Fruit fly (Drosophila melanogaster): ENCODE results near the gene CG18302.

CG18302 gene

DNA sequence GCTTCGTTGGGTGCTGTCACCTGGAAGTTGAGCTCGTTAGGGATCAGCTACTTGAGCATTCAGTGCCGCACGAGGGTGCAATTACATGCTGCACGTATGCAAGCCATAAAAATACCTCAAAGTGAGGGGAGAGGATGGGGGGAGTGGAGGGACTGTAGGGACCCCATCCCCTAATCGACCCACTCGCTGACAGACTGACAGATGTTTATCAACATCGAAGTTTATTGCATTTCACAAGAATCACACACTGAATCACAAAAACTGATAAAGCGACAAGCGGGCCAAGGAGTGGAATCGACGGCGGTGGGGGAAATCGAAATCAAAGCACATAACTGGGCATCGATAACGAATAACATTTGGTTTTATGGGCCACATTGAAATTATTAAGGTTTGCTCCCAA, 20.6 kb downstream of the CG18302 start:
- no peak for TF ChIP-seq GATAd (GFP tag; optimal IDR thresholded peaks at IDR 0.05)

DNA sequence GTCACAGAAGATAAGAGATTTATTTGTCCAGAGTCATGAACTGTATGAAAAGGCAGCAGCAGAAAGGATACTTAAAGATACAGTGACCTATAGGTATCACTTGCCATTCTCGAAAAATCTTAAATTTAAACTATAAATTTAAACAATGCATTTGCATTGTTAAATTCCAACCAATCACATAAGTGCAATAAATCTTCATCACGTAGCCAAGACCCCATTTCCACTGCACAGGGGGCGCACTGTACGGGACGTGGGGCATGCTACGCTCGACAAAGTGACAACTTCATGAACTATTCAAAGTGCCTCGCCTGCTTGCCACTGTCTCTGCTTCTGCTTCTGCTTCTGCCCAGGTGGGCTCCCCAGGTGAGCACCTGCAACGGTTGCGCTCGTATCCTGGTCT, 21.1 kb downstream of the CG18302 start:
- TF ChIP-seq Jra (GFP tag; optimal IDR thresholded peaks at IDR 0.05) (no peak), dl (GFP tag; optimal IDR thresholded peaks at IDR 0.05; ENCODE audit: insufficient read depth in 1 of 2, partially characterized antibody in 2 of 2) (no peak), lola (GFP tag; optimal IDR thresholded peaks at IDR 0.05) (no peak), Abd-B (GFP tag; optimal IDR thresholded peaks at IDR 0.05) (no peak), Dif (GFP tag; optimal IDR thresholded peaks at IDR 0.05; ENCODE audit: partially characterized antibody) (no peak), woc (GFP tag; optimal IDR thresholded peaks at IDR 0.05) (no peak), Hr83 (GFP tag; optimal IDR thresholded peaks at IDR 0.05; ENCODE audit: poor library complexity, severe bottlenecking) (no peak), sv (GFP tag; optimal IDR thresholded peaks at IDR 0.05) (no peak), rgr (GFP tag; optimal IDR thresholded peaks at IDR 0.05) (no peak), brk (GFP tag; optimal IDR thresholded peaks at IDR 0.05) (no peak), N (GFP tag; optimal IDR thresholded peaks at IDR 0.05) (no peak)

DNA sequence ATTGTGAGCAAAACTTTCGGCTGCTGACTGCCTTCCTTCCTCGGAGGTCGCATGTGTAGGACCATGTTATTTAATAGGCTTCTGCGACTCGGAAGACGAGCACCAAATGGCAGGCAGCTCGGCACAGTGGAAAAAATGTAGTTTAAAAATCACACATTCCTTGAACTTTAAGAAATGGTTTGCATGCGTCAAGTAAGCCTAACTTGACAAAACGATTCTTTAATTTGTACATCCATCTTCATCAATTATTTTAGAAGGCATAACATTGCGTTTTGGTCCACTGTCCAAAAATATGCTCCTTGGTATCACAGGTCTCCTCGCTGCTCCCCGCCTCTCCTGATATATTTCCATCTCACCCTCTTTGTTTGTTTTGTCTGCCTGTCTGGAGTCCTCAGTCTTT, 31.6 kb downstream of the CG18302 start:
- TF ChIP-seq foxo (GFP tag; optimal IDR thresholded peaks at IDR 0.05) (peak in 1 of 2 experiments; percentile 15), rgr (GFP tag; optimal IDR thresholded peaks at IDR 0.05) (peak; percentile 28), ey (GFP tag; optimal IDR thresholded peaks at IDR 0.05) (peak; percentile 20), sage (GFP tag; optimal IDR thresholded peaks at IDR 0.05) (no peak), br (GFP tag; optimal IDR thresholded peaks at IDR 0.05) (no peak), fru (GFP tag; optimal IDR thresholded peaks at IDR 0.05) (peak; percentile 47), woc (GFP tag; optimal IDR thresholded peaks at IDR 0.05) (no peak), N (GFP tag; optimal IDR thresholded peaks at IDR 0.05) (no peak), Hr83 (GFP tag; optimal IDR thresholded peaks at IDR 0.05; ENCODE audit: poor library complexity, severe bottlenecking) (no peak), HLH106 (tag; optimal IDR thresholded peaks at IDR 0.05) (peak; percentile 2), h (GFP tag; optimal IDR thresholded peaks at IDR 0.05) (peak; percentile 34), pan (optimal IDR thresholded peaks at IDR 0.05) (no peak), OdsH (GFP tag; optimal IDR thresholded peaks at IDR 0.05) (peak; percentile 10)

DNA sequence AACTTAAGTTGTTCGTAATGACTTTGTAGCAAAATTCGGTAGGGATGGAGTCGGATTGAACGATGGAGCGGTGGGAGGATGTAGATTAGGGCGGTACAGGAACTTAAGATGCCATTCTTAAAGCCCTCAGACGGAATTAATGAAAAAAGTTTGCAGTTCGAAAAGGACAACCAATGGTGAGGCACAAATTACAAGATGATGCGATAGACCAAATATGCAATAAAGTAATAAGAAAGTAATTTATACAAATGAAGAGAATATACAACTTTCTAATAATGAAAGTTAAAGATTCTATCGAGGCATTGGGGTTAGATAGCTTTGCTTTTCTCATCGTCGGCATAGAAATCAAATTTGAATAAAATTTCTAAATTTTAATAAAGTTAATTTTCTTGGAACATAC, 32.8 kb downstream of the CG18302 start, which contains the start of gene CG6138:
Gene CG6138 (plus strand): TSS at position 301 of the 400 bp plus-strand sequence.
- TF ChIP-seq sage (GFP tag; optimal IDR thresholded peaks at IDR 0.05) = no peak
- TF ChIP-seq CrebA (GFP tag; optimal IDR thresholded peaks at IDR 0.05; ENCODE audit: borderline replicate concordance) = no peak
- no peak for TF ChIP-seq CG32264 (GFP tag; optimal IDR thresholded peaks at IDR 0.05)
- no peak for TF ChIP-seq woc (GFP tag; optimal IDR thresholded peaks at IDR 0.05)
- no peak for TF ChIP-seq Jra (GFP tag; optimal IDR thresholded peaks at IDR 0.05)
- no peak for TF ChIP-seq OdsH (GFP tag; optimal IDR thresholded peaks at IDR 0.05)
- no peak for TF ChIP-seq N (GFP tag; optimal IDR thresholded peaks at IDR 0.05)
- no peak for TF ChIP-seq Hr83 (GFP tag; optimal IDR thresholded peaks at IDR 0.05; ENCODE audit: poor library complexity, severe bottlenecking)
- no peak for TF ChIP-seq fru (GFP tag; optimal IDR thresholded peaks at IDR 0.05)
- no peak for TF ChIP-seq Mio (GFP tag; optimal IDR thresholded peaks at IDR 0.05)
- TF ChIP-seq Sp1 (GFP tag; optimal IDR thresholded peaks at IDR 0.05) = no peak
- TF ChIP-seq Hr78 (GFP tag; optimal IDR thresholded peaks at IDR 0.05) = no peak
- no peak for TF ChIP-seq Dfd (GFP tag; optimal IDR thresholded peaks at IDR 0.05)

DNA sequence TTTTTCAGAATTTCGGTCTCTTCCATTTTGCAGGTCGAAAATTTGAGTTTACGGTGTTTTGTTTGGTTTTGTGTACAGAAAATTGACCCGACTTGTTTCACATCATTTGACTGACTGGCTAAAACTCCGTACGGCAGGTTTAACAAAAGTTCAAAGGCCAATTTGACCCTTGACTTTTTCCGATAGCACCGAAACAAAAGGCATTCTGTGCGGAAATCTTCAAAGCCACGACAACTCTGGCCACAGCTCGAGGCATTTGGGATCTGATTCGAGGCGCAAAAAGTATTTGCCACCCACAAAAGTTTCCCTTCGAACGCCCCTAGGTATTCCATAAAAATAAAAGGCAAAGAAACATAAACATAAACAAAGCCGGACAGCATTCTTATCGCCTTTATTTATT, 43.6 kb downstream of the CG18302 start, which contains the start of gene w-cup:
Gene w-cup (minus strand): TSS at position 101 of the 400 bp plus-strand sequence.
- TF ChIP-seq foxo (GFP tag; optimal IDR thresholded peaks at IDR 0.05) (no peak), Jra (GFP tag; optimal IDR thresholded peaks at IDR 0.05) (no peak), Vsx2 (GFP tag; optimal IDR thresholded peaks at IDR 0.05; ENCODE audit: partially characterized antibody) (no peak), N (GFP tag; optimal IDR thresholded peaks at IDR 0.05) (no peak), HLH106 (tag; optimal IDR thresholded peaks at IDR 0.05) (no peak), Abd-B (GFP tag; optimal IDR thresholded peaks at IDR 0.05) (no peak), br (GFP tag; optimal IDR thresholded peaks at IDR 0.05) (no peak)

DNA sequence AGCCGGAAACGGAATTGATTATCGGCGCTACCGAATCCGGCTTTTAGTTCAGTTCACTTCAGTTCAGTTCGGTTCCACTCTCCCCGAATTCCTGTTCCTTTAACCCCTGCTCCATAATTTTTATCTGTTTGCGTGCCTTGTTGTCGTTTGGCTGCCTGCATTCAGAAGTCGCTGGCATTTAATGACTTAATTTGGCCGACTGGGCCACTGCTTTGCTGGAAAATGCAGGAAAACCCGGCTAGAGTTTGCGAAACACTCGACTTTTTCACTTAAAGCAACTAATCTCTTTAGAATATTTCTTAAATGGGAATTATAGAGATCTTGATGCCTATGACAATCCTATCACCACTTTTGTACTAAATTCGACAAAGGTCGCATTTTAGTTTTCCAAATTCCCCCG, 45.3 kb downstream of the CG18302 start, which contains the start of gene CG34160:
Gene CG34160 (plus strand): TSS at position 301 of the 400 bp plus-strand sequence.
- TF ChIP-seq Hr78 (GFP tag; optimal IDR thresholded peaks at IDR 0.05) = no peak
- TF ChIP-seq OdsH (GFP tag; optimal IDR thresholded peaks at IDR 0.05) = no peak
- no peak for TF ChIP-seq dsf (GFP tag; optimal IDR thresholded peaks at IDR 0.05; ENCODE audit: borderline replicate concordance)
- no peak for TF ChIP-seq Rel (GFP tag; optimal IDR thresholded peaks at IDR 0.05)
- no peak for TF ChIP-seq Rel (tag; optimal IDR thresholded peaks at IDR 0.05)
- TF ChIP-seq sage (GFP tag; optimal IDR thresholded peaks at IDR 0.05) = no peak
- TF ChIP-seq CG32264 (GFP tag; optimal IDR thresholded peaks at IDR 0.05) = no peak
- no peak for TF ChIP-seq ey (GFP tag; optimal IDR thresholded peaks at IDR 0.05)
- no peak for TF ChIP-seq dl (GFP tag; optimal IDR thresholded peaks at IDR 0.05; ENCODE audit: insufficient read depth in 1 of 2, partially characterized antibody in 2 of 2)
- no peak for TF ChIP-seq Sp1 (GFP tag; optimal IDR thresholded peaks at IDR 0.05)
- no peak for TF ChIP-seq Mio (GFP tag; optimal IDR thresholded peaks at IDR 0.05)

Data from whole organism, wandering third instar larva.